Fruit fly (Drosophila melanogaster) whole organism, embryonic: ENCODE data around the gene Jhbp11.

Source experiments
- B-H1 ChIP-seq: fragments of 200-800 bp; sonication (Bioruptor generic); IDR thresholded peaks from 3 replicates; pipeline ENCODE4 v1.3.6; 2022; ENCODE audit warnings: missing biosample characterization, missing genetic modification characterization
- CG18476 ChIP-seq: fragments of 200-800 bp; sonication (Bioruptor generic); optimal IDR thresholded peaks from 2 replicates; lab custom pipeline; 2016; ENCODE audit warnings: missing biosample characterization, mild to moderate bottlenecking, missing genetic modification characterization
- Gsc ChIP-seq: fragments of 200-800 bp; sonication (Bioruptor generic); IDR thresholded peaks from 2 replicates; pipeline ENCODE4 v1.3.6; 2022; ENCODE audit warnings: missing biosample characterization, missing genetic modification characterization

DNA sequence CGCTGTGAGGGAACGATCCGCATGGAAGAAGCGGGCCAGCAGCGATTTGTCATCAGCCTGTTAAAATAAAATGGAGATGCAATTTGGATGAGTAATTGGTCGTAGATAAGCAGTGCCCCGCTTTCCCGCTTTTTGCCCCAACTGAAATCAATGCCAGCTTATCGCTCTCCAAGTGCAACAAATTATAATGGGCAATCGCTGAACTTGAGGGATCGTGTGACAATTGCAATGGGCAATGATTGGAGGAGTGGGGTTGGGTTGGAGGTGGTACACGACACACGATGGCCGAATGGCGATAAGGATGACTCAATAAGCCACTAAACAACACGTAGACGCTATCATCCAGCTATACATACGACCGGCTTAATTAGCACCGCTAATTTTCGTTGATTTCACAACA lies 27.7 kb downstream of the Jhbp11 start:
- no peak for TF ChIP-seq Gsc (GFP tag; lab: Robert Waterston, UW)
- TF ChIP-seq CG18476 (GFP tag; lab: Kevin White, UChicago): no peak
- no peak for TF ChIP-seq B-H1 (GFP tag; lab: Robert Waterston, UW)
